Fruit fly (Drosophila melanogaster) Kc167 (cell line): Measurements from ENCODE around the gene Fntb.

Experiments
- Myc ChIP-seq: fragments of >200 bp; optimal IDR thresholded peaks from 2 replicates; lab custom pipeline; 2017; ENCODE audit warnings: missing external identifiers
- insv ChIP-seq: fragments of >200 bp; optimal IDR thresholded peaks from 3 replicates; lab custom pipeline; 2018; ENCODE audit warnings: missing external identifiers

dm6 chr3R:16472301-16472700 lies 39.5 kb downstream of the Fntb start, which contains the start of gene Gyc89Da:
- TF ChIP-seq Myc: no peak
- TF ChIP-seq insv (lab: Kevin White, UChicago): no peak
